Worm (Caenorhabditis elegans) whole organism, L3 larva: Measurements from ENCODE around the gene Y40C5A.4.

Experiments
- ZK546.5 ChIP-seq: sonication (generic microtip); optimal IDR thresholded peaks from 2 replicates; lab custom pipeline; 2017; ENCODE audit warnings: missing biosample characterization, missing genetic modification characterization
- ama-1 ChIP-seq: fragments of 150-350 bp; optimal IDR thresholded peaks from 2 replicates; lab custom pipeline; 2018
- ceh-28 ChIP-seq: fragments of 150-350 bp; optimal IDR thresholded peaks from 2 replicates; lab custom pipeline; 2014; ENCODE audit warnings: missing biosample characterization, missing genetic modification reagents, missing genetic modification characterization
- egl-27 ChIP-seq: sonication (generic microtip); optimal IDR thresholded peaks from 4 replicates; lab custom pipeline; 2017; ENCODE audit warnings: missing biosample characterization, missing genetic modification reagents, missing genetic modification characterization
- elt-2 ChIP-seq: sonication (generic microtip); optimal IDR thresholded peaks from 2 replicates; lab custom pipeline; 2016; ENCODE audit warnings: missing genetic modification reagents, mild to moderate bottlenecking, missing genetic modification characterization, missing compliant biosample characterization
- unc-62 ChIP-seq: fragments of 150-350 bp; sonication (generic microtip); optimal IDR thresholded peaks from 4 replicates; lab custom pipeline; 2014; ENCODE audit warnings: missing biosample characterization, missing genetic modification reagents, missing genetic modification characterization

DNA sequence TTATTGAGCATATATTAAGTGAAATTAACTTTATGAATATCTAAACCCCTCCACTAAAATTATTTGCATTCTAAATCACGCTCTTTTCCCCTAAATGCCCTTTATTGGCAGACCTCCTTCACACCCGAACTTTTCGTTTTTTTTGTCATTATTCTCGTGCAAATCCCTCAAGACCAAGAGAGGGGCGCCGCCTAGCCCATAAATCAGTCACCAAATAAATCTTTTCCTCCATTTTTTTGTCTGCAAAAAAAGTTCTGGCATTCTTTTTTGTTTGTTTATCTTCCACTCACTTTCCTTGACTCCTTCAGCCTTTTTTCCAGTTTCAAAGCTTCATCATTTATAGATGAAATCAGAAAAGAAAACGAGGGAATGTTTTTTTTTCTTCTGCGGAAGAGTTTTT is 46.0 kb downstream of the Y40C5A.4 start:
- no peak for TF ChIP-seq ceh-28 (tag; lab: Kevin White, UChicago)
- no peak for TF ChIP-seq unc-62 (GFP tag; lab: Kevin White, UChicago)
- TF ChIP-seq egl-27, result no peak
- TF ChIP-seq ama-1 (lab: Kevin White, UChicago), result no peak
- TF ChIP-seq elt-2 (tag; lab: Kevin White, UChicago), result no peak
- no peak for TF ChIP-seq ZK546.5 (tag; lab: Kevin White, UChicago)
